Worm (Caenorhabditis elegans) whole organism, L1 larva: ENCODE measurements around the gene phf-15.
"Not testable (repeated sequence)": the region's sequence is repeated elsewhere in the genome, so short reads cannot be mapped to it uniquely, and the experiment has no call there.

Experiments
- C04F5.9 ChIP-seq: sonication (generic microtip); optimal IDR thresholded peaks from 2 replicates; lab custom pipeline; 2016; ENCODE audit warnings: missing genetic modification characterization, missing compliant biosample characterization
- C16A3.4 ChIP-seq: fragments of 150-350 bp; optimal IDR thresholded peaks from 2 replicates; lab custom pipeline; 2014; ENCODE audit warnings: missing biosample characterization, missing genetic modification characterization
- F16B12.6 ChIP-seq: fragments of 150-350 bp; optimal IDR thresholded peaks from 2 replicates; lab custom pipeline; 2014; ENCODE audit warnings: missing biosample characterization, missing genetic modification characterization
- alr-1 ChIP-seq: fragments of 200-800 bp; sonication (Bioruptor generic); optimal IDR thresholded peaks from 2 replicates; lab custom pipeline; 2018; ENCODE audit warnings: borderline replicate concordance, mild to moderate bottlenecking, missing genetic modification characterization, missing compliant biosample characterization
- aly-2 ChIP-seq: fragments of 150-350 bp; optimal IDR thresholded peaks from 2 replicates; lab custom pipeline; 2014; ENCODE audit warnings: missing biosample characterization, missing genetic modification characterization
- blmp-1 ChIP-seq: fragments of 150-350 bp; optimal IDR thresholded peaks from 2 replicates; lab custom pipeline; 2014; ENCODE audit warnings: missing biosample characterization, missing genetic modification characterization
- ces-1 ChIP-seq: fragments of 150-350 bp; optimal IDR thresholded peaks from 2 replicates; lab custom pipeline; 2014; ENCODE audit warnings: missing biosample characterization, missing genetic modification reagents, missing genetic modification characterization
- dpl-1 ChIP-seq, 3 experiments: fragments of 150-350 bp in 2 of 3; sonication (generic microtip) in 1 of 3; optimal IDR thresholded peaks; 2 replicates each; lab custom pipeline; 2014 to 2017; ENCODE audit warnings: missing biosample characterization in 3 of 3, missing genetic modification characterization in 3 of 3, missing genetic modification reagents in 3 of 3
- dsc-1 ChIP-seq: sonication (generic microtip); optimal IDR thresholded peaks from 2 replicates; lab custom pipeline; 2016; ENCODE audit warnings: mild to moderate bottlenecking, missing genetic modification characterization, missing compliant biosample characterization
- efl-1 ChIP-seq, 4 experiments: fragments of 150-350 bp; optimal IDR thresholded peaks in 3 of 4; peaks in 1 of 4; 1 replicate in 1 of 4; 2 replicates in 3 of 4; lab custom pipeline; 2014; ENCODE audit warnings: missing biosample characterization in 2 of 4, missing genetic modification characterization in 2 of 4, missing genetic modification reagents in 2 of 4
- egl-27 ChIP-seq, 2 experiments: fragments of 150-350 bp in 1 of 2; sonication (generic microtip); optimal IDR thresholded peaks; 3 replicates each; lab custom pipeline; 2017 to 2018; ENCODE audit warnings: missing biosample characterization in 2 of 2, missing genetic modification characterization in 2 of 2, missing genetic modification reagents in 2 of 2
- elt-3 ChIP-seq, 6 experiments: fragments of 150-350 bp in 1 of 6; sonication (generic microtip); optimal IDR thresholded peaks; 2 replicates each; lab custom pipeline; 2017 to 2018; ENCODE audit warnings: missing biosample characterization in 6 of 6, missing genetic modification characterization in 6 of 6, inconsistent platforms in 1 of 6
- ets-5 ChIP-seq: fragments of 200-800 bp; sonication (Bioruptor generic); IDR thresholded peaks from 2 replicates; pipeline ENCODE4 v1.3.6; 2022; ENCODE audit warnings: missing genetic modification characterization, missing compliant biosample characterization
- fkh-10 ChIP-seq: sonication (generic microtip); optimal IDR thresholded peaks from 2 replicates; lab custom pipeline; 2017; ENCODE audit warnings: missing biosample characterization, missing genetic modification reagents, missing genetic modification characterization
- fkh-4 ChIP-seq: sonication (generic microtip); optimal IDR thresholded peaks from 2 replicates; lab custom pipeline; 2016; ENCODE audit warnings: missing compliant biosample characterization, missing genetic modification characterization, borderline replicate concordance
- fkh-8 ChIP-seq: sonication (generic microtip); optimal IDR thresholded peaks from 2 replicates; lab custom pipeline; 2016; ENCODE audit warnings: mild to moderate bottlenecking, missing genetic modification characterization, missing compliant biosample characterization
- grh-1 ChIP-seq: fragments of 200-800 bp; sonication (Bioruptor generic); IDR thresholded peaks from 2 replicates; pipeline ENCODE4 v1.3.6; 2022; ENCODE audit warnings: missing genetic modification reagents, missing genetic modification characterization, missing compliant biosample characterization
- isw-1 ChIP-seq: fragments of 200-800 bp; sonication (Bioruptor generic); IDR thresholded peaks from 2 replicates; pipeline ENCODE4 v1.3.6; 2022; ENCODE audit warnings: missing genetic modification characterization, missing compliant biosample characterization
- lin-14 ChIP-seq: fragments of 200-800 bp; sonication (Bioruptor generic); optimal IDR thresholded peaks from 2 replicates; lab custom pipeline; 2018; ENCODE audit warnings: mild to moderate bottlenecking, missing genetic modification characterization, moderate library complexity, missing compliant biosample characterization
- lin-15B ChIP-seq: fragments of 150-350 bp; sonication (generic microtip); optimal IDR thresholded peaks from 3 replicates; lab custom pipeline; 2014; ENCODE audit warnings: missing biosample characterization, missing genetic modification characterization
- lin-35 ChIP-seq, 2 experiments: fragments of 150-350 bp; optimal IDR thresholded peaks; 2 replicates each; lab custom pipeline; 2014; ENCODE audit warnings: missing biosample characterization in 2 of 2, missing genetic modification characterization in 2 of 2, missing genetic modification reagents in 2 of 2
- lin-39 ChIP-seq: fragments of 150-350 bp; optimal IDR thresholded peaks from 2 replicates; lab custom pipeline; 2014; ENCODE audit warnings: missing biosample characterization, missing genetic modification reagents, missing genetic modification characterization
- lir-3 ChIP-seq: sonication (generic microtip); optimal IDR thresholded peaks from 2 replicates; lab custom pipeline; 2016; ENCODE audit warnings: mild to moderate bottlenecking, missing genetic modification characterization, moderate library complexity, missing compliant biosample characterization; ENCODE audit not compliant: poor library complexity
- mab-9 ChIP-seq: fragments of 200-800 bp; sonication (Bioruptor generic); IDR thresholded peaks from 2 replicates; pipeline ENCODE4 v1.3.6; 2022; ENCODE audit warnings: missing genetic modification reagents, missing genetic modification characterization, missing compliant biosample characterization
- mdl-1 ChIP-seq, 2 experiments: fragments of 150-350 bp; optimal IDR thresholded peaks; 2 replicates each; lab custom pipeline; 2014 to 2017; ENCODE audit warnings: missing biosample characterization in 2 of 2, missing genetic modification characterization in 2 of 2, inconsistent platforms in 1 of 2
- nhr-20 ChIP-seq: sonication (generic microtip); optimal IDR thresholded peaks from 2 replicates; lab custom pipeline; 2016; ENCODE audit warnings: mild to moderate bottlenecking, missing genetic modification characterization, missing compliant biosample characterization
- nhr-28 ChIP-seq: fragments of 150-350 bp; optimal IDR thresholded peaks from 2 replicates; lab custom pipeline; 2014; ENCODE audit warnings: missing biosample characterization, missing genetic modification characterization
- nhr-47 ChIP-seq: sonication (generic microtip); optimal IDR thresholded peaks from 2 replicates; lab custom pipeline; 2016; ENCODE audit warnings: mild to moderate bottlenecking, missing genetic modification characterization, moderate library complexity, missing compliant biosample characterization
- nhr-77 ChIP-seq: fragments of 150-350 bp; optimal IDR thresholded peaks from 2 replicates; lab custom pipeline; 2014; ENCODE audit warnings: missing biosample characterization, missing genetic modification characterization
- nhr-85 ChIP-seq: sonication (generic microtip); peaks from one replicate; lab custom pipeline; 2016; ENCODE audit warnings: missing genetic modification characterization, inconsistent platforms, missing compliant biosample characterization
- nhr-90 ChIP-seq: sonication (generic microtip); optimal IDR thresholded peaks from 2 replicates; lab custom pipeline; 2016; ENCODE audit warnings: mild to moderate bottlenecking, missing genetic modification characterization, missing compliant biosample characterization; ENCODE audit not compliant: poor library complexity
- pag-3 ChIP-seq: sonication (generic microtip); optimal IDR thresholded peaks from 2 replicates; lab custom pipeline; 2017; ENCODE audit warnings: missing genetic modification characterization, mild to moderate bottlenecking, missing compliant biosample characterization, antibody characterized with exemption, borderline replicate concordance; ENCODE audit not compliant: insufficient read depth
- rnt-1 ChIP-seq: sonication (generic microtip); optimal IDR thresholded peaks from 2 replicates; lab custom pipeline; 2016; ENCODE audit warnings: mild to moderate bottlenecking, missing genetic modification characterization, moderate library complexity, missing compliant biosample characterization
- snpc-4 ChIP-seq: fragments of 150-350 bp; optimal IDR thresholded peaks from 2 replicates; lab custom pipeline; 2014; ENCODE audit warnings: missing biosample characterization, missing genetic modification characterization
- sup-37 ChIP-seq: fragments of 200-800 bp; sonication (Bioruptor generic); optimal IDR thresholded peaks from 2 replicates; lab custom pipeline; 2018; ENCODE audit warnings: mild to moderate bottlenecking, missing genetic modification characterization, missing compliant biosample characterization
- unc-30 ChIP-seq: sonication (generic microtip); optimal IDR thresholded peaks from 2 replicates; lab custom pipeline; 2017; ENCODE audit warnings: missing biosample characterization, missing genetic modification characterization
- unc-98 ChIP-seq: fragments of 200-800 bp; sonication (Bioruptor generic); IDR thresholded peaks from 2 replicates; pipeline ENCODE4 v1.3.6; 2022; ENCODE audit warnings: missing genetic modification characterization, missing compliant biosample characterization
- xbp-1 ChIP-seq: sonication (generic microtip); optimal IDR thresholded peaks from 2 replicates; lab custom pipeline; 2016; ENCODE audit warnings: missing genetic modification characterization, missing compliant biosample characterization
- ztf-11 ChIP-seq, 2 experiments: sonication (generic microtip); optimal IDR thresholded peaks; 2 replicates each; lab custom pipeline; 2016 to 2017; ENCODE audit warnings: missing genetic modification characterization in 2 of 2, missing biosample characterization in 1 of 2, missing compliant biosample characterization in 1 of 2
- ztf-4 ChIP-seq: fragments of 150-350 bp; optimal IDR thresholded peaks from 2 replicates; lab custom pipeline; 2014; ENCODE audit warnings: missing biosample characterization, missing genetic modification characterization

phf-15 gene

DNA sequence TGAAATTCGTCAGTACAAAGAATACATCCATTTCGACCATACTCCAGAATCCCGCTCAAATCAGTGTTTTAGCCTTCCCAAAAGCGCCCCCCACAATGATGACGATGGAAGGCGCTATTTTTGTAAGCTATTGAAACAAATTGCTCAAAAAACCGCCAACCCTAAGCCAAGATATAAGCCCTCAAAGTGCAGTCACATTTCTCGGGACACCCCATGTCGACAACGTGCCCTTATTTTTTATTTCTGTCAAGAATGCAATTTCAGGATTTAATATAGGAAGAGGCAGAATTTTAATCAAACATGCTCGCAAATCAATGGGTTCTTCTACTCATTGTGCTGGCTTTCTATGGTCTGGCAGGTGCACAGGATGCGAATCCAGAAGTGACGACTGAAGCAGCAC lies 10.1 kb downstream of the phf-15 start, which contains the start of gene Y53G8AR.1:
Gene Y53G8AR.1 (plus strand): TSS at position 301 of the 400 bp plus-strand sequence.
- TF ChIP-seq sup-37 (GFP tag; lab: Kevin White, UChicago); elt-3 (tag; optimal IDR thresholded peaks at IDR 0.05; lab: Kevin White, UChicago); fkh-10 (GFP tag; lab: Kevin White, UChicago): not testable (repeated sequence)

DNA sequence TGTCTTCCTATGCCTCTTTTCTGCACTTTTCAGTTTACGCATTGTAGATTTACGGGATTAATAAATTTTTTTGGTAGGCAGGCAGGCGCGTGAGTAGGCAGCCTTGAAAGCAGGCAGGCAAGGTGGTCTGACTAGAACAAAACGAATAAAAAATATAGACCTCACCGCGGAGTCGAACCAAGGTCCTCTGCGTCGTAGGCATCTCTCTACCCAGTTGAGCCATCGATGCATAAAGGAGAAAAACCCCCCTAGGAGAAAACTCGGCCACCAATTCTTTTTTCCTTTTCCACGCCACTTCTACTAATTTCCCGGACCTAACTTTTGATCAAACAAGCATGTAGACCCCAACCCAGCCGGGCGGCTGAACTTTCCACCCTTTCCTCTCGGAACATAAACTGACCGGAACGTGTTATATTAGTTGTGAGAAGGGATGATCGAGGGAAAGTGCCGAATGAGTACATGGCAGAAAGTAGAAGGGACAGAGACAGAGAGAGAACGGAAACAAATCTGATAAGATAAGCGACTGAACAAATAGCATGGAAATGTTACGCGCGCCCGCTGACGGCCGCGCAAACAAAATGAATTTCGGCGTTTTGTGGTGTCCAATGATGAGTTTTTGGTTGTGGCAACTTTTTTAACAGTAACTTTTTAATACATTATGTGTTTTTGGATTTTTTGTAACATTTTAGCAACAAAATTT lies 16.8 kb downstream of the phf-15 start:
- TF ChIP-seq nhr-85 (tag; lab: Kevin White, UChicago) (peak; percentile 27), pag-3 (tag; lab: Kevin White, UChicago) (peak; percentile 21), nhr-90 (tag; lab: Kevin White, UChicago) (no peak), lin-14 (GFP tag; lab: Kevin White, UChicago) (peak; percentile 80), elt-3 (tag; optimal IDR thresholded peaks at IDR 0.05; lab: Kevin White, UChicago) (peak; percentile 53 to 97 (median 82)), blmp-1 (tag; lab: Kevin White, UChicago) (peak; percentile 97)

DNA sequence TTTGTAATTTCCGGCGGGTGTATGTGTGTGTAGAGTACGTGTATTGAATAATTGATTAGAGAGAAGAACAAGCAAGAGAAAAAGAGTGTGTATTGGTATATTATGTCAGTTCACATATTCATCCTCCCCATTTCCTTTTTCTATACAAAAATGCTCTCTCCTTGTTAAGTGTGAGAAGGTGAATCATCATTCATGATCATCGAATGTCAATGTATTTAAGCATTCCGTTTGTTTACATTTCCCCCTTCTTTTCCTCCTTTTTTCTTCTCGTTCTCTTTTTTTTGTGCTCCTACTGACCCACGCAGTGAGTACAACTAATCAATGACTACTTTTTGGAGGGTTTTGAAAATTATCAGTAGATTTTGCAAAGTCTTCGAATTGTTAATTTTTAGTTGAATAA lies 20.8 kb downstream of the phf-15 start:
- TF ChIP-seq nhr-85 (tag; lab: Kevin White, UChicago) (peak; percentile 47), dsc-1 (peak; percentile 85), fkh-4 (tag; lab: Kevin White, UChicago) (peak; percentile 43), lin-35 (GFP tag; optimal IDR thresholded peaks at IDR 0.05; lab: Kevin White, UChicago) (no peak), nhr-77 (tag; lab: Kevin White, UChicago) (no peak), lir-3 (tag; lab: Kevin White, UChicago) (no peak)

DNA sequence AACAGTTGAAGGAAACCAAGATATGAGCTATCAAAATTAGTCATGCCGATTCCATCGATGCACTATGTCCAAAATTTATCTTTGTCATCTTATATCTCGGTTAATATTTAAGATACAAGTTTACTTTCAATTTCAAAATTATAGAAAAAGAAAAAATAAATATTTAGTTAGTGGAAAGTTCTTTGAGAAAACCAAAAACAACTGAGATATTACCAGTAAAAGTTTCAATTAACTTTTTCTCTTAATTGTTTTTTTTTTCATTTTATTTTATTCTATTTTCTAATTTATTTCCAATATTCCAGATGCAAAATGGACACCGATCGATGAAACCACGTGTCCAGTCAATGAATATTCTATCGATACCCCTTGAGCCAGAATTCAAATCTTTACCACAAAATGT lies 21.9 kb downstream of the phf-15 start, which contains the start of gene gei-1:
Gene gei-1 (plus strand): TSS at position 301 of the 400 bp plus-strand sequence.
- TF ChIP-seq pag-3 (tag; lab: Kevin White, UChicago) (no peak), aly-2 (no peak), snpc-4 (no peak), nhr-28 (tag; lab: Kevin White, UChicago) (no peak), nhr-20 (tag; lab: Kevin White, UChicago) (no peak), mdl-1 (tag; optimal IDR thresholded peaks at IDR 0.05; lab: Kevin White, UChicago) (no peak)

DNA sequence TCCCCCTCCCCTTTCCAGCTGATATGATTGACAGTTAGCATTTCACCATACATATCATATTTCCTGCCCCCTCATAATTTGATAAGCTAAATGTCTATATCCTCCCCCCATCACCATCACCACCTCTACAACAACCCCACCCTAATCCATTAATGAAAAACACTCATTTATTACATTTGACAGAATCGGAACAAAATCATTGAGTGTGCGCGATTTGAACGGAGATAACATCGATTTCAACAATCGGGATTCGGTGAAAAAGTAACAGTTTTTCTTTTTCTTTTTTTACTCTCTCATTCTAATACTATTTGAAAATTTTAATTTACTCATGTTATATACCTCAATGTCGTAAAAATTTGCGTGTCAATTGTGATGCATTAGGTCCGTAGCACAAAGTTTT lies 23.2 kb downstream of the phf-15 start:
- TF ChIP-seq C16A3.4 (tag; lab: Kevin White, UChicago) (no peak), rnt-1 (tag; lab: Kevin White, UChicago) (no peak), unc-98 (no peak), alr-1 (tag; lab: Kevin White, UChicago) (no peak), blmp-1 (tag; lab: Kevin White, UChicago) (peak; percentile 69), fkh-8 (tag; lab: Kevin White, UChicago) (no peak), nhr-47 (tag; lab: Kevin White, UChicago) (no peak), ztf-11 (tag; optimal IDR thresholded peaks at IDR 0.05; lab: Kevin White, UChicago) (no peak), nhr-85 (tag; lab: Kevin White, UChicago) (peak; percentile 51), lir-3 (tag; lab: Kevin White, UChicago) (no peak), ztf-4 (tag; lab: Kevin White, UChicago) (no peak), lin-15B (no peak), efl-1 (optimal IDR thresholded peaks at IDR 0.05; lab: Kevin White, UChicago) (no peak), efl-1 (GFP tag; optimal IDR thresholded peaks at IDR 0.05 in 1 of 2; lab: Kevin White, UChicago) (peak in 1 of 2 experiments; percentile 83), lin-39 (no peak), ets-5 (no peak), lin-14 (GFP tag; lab: Kevin White, UChicago) (peak; percentile 34), aly-2 (no peak), egl-27 (tag; optimal IDR thresholded peaks at IDR 0.05; lab: Kevin White, UChicago) (no peak), grh-1 (GFP tag; lab: Robert Waterston, UW) (no peak), C04F5.9 (tag; lab: Kevin White, UChicago) (no peak), unc-30 (tag; lab: Kevin White, UChicago) (no peak), dpl-1 (GFP tag; optimal IDR thresholded peaks at IDR 0.05; lab: Kevin White, UChicago) (no peak), ces-1 (GFP tag; lab: Kevin White, UChicago) (no peak), xbp-1 (tag; lab: Kevin White, UChicago) (no peak), pag-3 (tag; lab: Kevin White, UChicago) (no peak), sup-37 (GFP tag; lab: Kevin White, UChicago) (no peak), isw-1 (GFP tag; lab: Robert Waterston, UW) (no peak), mab-9 (GFP tag; lab: Robert Waterston, UW) (no peak), F16B12.6 (no peak), nhr-28 (tag; lab: Kevin White, UChicago) (no peak)
